Worm (Caenorhabditis elegans) whole organism, mixed stage, embryonic: ENCODE data around the gene cht-5.

ENCODE experiments used
- cnd-1 ChIP-seq: fragments of 200-800 bp; sonication (Bioruptor generic); optimal IDR thresholded peaks from 2 replicates; lab custom pipeline; 2018; ENCODE audit warnings: mild to moderate bottlenecking, missing genetic modification characterization, missing compliant biosample characterization
- unc-120 ChIP-seq: sonication (generic microtip); optimal IDR thresholded peaks from 2 replicates; lab custom pipeline; 2017; ENCODE audit warnings: missing genetic modification characterization, missing compliant biosample characterization; ENCODE audit not compliant: poor library complexity, severe bottlenecking
- unc-62 ChIP-seq: fragments of 150-350 bp; optimal IDR thresholded peaks from 2 replicates; lab custom pipeline; 2014; ENCODE audit warnings: missing biosample characterization, missing genetic modification reagents, missing genetic modification characterization

DNA sequence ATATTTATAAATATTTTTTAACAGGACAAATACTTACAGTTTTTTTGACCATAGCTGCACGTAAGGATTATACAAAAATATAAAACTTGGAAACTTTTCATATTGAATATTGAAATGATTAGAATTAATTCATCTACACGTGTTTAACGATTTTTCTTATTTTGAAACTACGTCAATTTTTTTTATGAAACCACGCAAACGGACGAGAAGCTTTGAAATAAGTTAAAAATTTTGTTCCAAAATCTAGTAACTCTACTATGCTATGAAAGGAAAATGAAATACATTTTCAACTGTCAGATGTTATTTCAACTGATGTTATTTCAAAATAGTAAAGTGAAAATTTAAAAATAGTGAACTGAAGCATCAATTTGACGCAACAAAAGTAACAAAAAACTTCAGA is 40.6 kb upstream of the cht-5 start, which contains the start of gene F57A8.6:
- no peak for TF ChIP-seq unc-62 (GFP tag; lab: Kevin White, UChicago)
- TF ChIP-seq unc-120 (tag; lab: Kevin White, UChicago), result no peak
- TF ChIP-seq cnd-1, result no peak
